Worm (Caenorhabditis elegans) whole organism, midembryonic: ENCODE results near the gene idpp-3.

Experiments
- cog-1 ChIP-seq: sonication (generic microtip); optimal IDR thresholded peaks from 2 replicates; lab custom pipeline; 2016; ENCODE audit warnings: missing genetic modification characterization, missing compliant biosample characterization
- flt-1 ChIP-seq: fragments of 200-800 bp; sonication (Bioruptor generic); IDR thresholded peaks from 2 replicates; pipeline ENCODE4 v1.3.6; 2022; ENCODE audit warnings: missing genetic modification characterization, missing compliant biosample characterization
- klf-2 ChIP-seq: fragments of 200-800 bp; sonication (Bioruptor generic); conservative IDR thresholded peaks from 2 replicates; pipeline ENCODE4 v1.3.6; 2022; ENCODE audit warnings: missing genetic modification reagents, missing genetic modification characterization, missing compliant biosample characterization
- med-1 ChIP-seq: sonication (generic microtip); optimal IDR thresholded peaks from 2 replicates; lab custom pipeline; 2017; ENCODE audit warnings: missing genetic modification characterization, mild to moderate bottlenecking, missing compliant biosample characterization, antibody characterized with exemption, missing genetic modification reagents; ENCODE audit not compliant: insufficient read depth
- tab-1 ChIP-seq: fragments of 200-800 bp; sonication (Bioruptor generic); IDR thresholded peaks from 2 replicates; pipeline ENCODE4 v1.3.6; 2022; ENCODE audit warnings: missing genetic modification characterization, missing compliant biosample characterization
- ztf-23 ChIP-seq: fragments of 200-800 bp; sonication (Bioruptor generic); IDR thresholded peaks from 2 replicates; pipeline ENCODE4 v1.3.6; 2022; ENCODE audit warnings: missing genetic modification reagents, missing genetic modification characterization, missing compliant biosample characterization
- ztf-29 ChIP-seq: fragments of 200-800 bp; sonication (Bioruptor generic); IDR thresholded peaks from 2 replicates; pipeline ENCODE4 v1.3.6; 2022; ENCODE audit warnings: missing genetic modification reagents, missing genetic modification characterization, missing compliant biosample characterization

DNA sequence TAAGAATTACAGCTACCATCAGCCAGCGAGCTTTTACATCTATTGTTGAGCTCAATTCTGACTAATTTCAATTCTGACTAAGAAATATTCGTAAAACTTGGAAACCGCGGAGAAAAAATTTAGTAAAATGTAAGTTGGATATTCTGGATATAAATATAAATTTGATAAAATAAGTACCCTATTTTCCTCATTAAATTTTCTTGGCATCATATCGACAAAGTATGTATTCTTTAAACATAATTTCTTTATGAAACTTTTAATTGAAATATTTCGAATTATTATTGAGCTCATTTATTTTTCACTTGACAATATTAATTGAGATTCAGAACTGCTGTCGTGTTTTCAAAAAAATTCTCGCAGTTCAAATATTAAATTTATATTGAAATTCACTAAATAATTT, 31.9 kb downstream of the idpp-3 start:
- TF ChIP-seq tab-1 (GFP tag; lab: Robert Waterston, UW) (no peak), flt-1 (GFP tag; lab: Robert Waterston, UW) (no peak), ztf-29 (GFP tag; lab: Robert Waterston, UW) (no peak), cog-1 (tag; lab: Kevin White, UChicago) (no peak), ztf-23 (GFP tag; lab: Robert Waterston, UW) (no peak), med-1 (no peak), klf-2 (GFP tag; lab: Robert Waterston, UW) (no peak)
